Worm (Caenorhabditis elegans): ENCODE measurements around the gene F19B2.5.

- TF ChIP-seq pag-3 (tag; optimal IDR thresholded peaks at IDR 0.05; ENCODE audit: borderline replicate concordance, insufficient read depth) = no peak
- no peak for TF ChIP-seq ztf-11 (tag; optimal IDR thresholded peaks at IDR 0.05)
- TF ChIP-seq nhr-90 (tag; optimal IDR thresholded peaks at IDR 0.05; ENCODE audit: poor library complexity) = no peak
- TF ChIP-seq pax-3 (tag; optimal IDR thresholded peaks at IDR 0.05) = no peak
- TF ChIP-seq unc-62 (GFP tag; optimal IDR thresholded peaks at IDR 0.05) = no peak
- TF ChIP-seq nhr-20 (tag; optimal IDR thresholded peaks at IDR 0.05) = no peak
- TF ChIP-seq dpl-1 (GFP tag; optimal IDR thresholded peaks at IDR 0.05) = no peak
- TF ChIP-seq mef-2 (tag; optimal IDR thresholded peaks at IDR 0.05) = no peak
- TF ChIP-seq swsn-7 (tag; optimal IDR thresholded peaks at IDR 0.05) = no peak
- TF ChIP-seq mep-1 (tag; optimal IDR thresholded peaks at IDR 0.05) = no peak
- no peak for TF ChIP-seq lin-15B (tag; optimal IDR thresholded peaks at IDR 0.05)
- no peak for TF ChIP-seq elt-2 (tag; optimal IDR thresholded peaks at IDR 0.05)
- no peak for TF ChIP-seq elt-3 (tag; optimal IDR thresholded peaks at IDR 0.05)
Measured at ce11 chrV:20182311-20182710, 18.3 kb upstream of the F19B2.5 start.
